Worm (Caenorhabditis elegans): ENCODE data around the gene tsct-1.
A peak's percentile ranks its signal among the peaks of the same experiment; 100 is the strongest.

Gene tsct-1

ce11 chrX:12393786-12394308 is 40.0 kb upstream of the tsct-1 start, which contains the start of gene F17E5.2 (continued):
- TF ChIP-seq ztf-4 (tag; optimal IDR thresholded peaks at IDR 0.05) (peak; percentile 87), unc-55 (GFP tag; optimal IDR thresholded peaks at IDR 0.05) (peak; percentile 96)

- no peak for TF ChIP-seq sma-3 (GFP tag; optimal IDR thresholded peaks at IDR 0.05)
- no peak for TF ChIP-seq lin-39 (tag; optimal IDR thresholded peaks at IDR 0.05)
- TF ChIP-seq lin-13 (GFP tag; optimal IDR thresholded peaks at IDR 0.05): no peak
- TF ChIP-seq C34F6.9 (tag; optimal IDR thresholded peaks at IDR 0.05): peak; percentile 18
- TF ChIP-seq mab-5 (tag; optimal IDR thresholded peaks at IDR 0.05): peak; percentile 67
- TF ChIP-seq ztf-4 (tag; optimal IDR thresholded peaks at IDR 0.05): no peak
- peak in 1 of 2 experiments; percentile 9 for TF ChIP-seq lsy-2 (tag; optimal IDR thresholded peaks at IDR 0.05)
- no peak for TF ChIP-seq ceh-16 (tag; optimal IDR thresholded peaks at IDR 0.05)
- peak; percentile 39 for TF ChIP-seq zag-1 (tag; optimal IDR thresholded peaks at IDR 0.05)
- TF ChIP-seq Y55F3AM.14 (GFP tag; optimal IDR thresholded peaks at IDR 0.05): peak; percentile 27
Observed at ce11 chrX:12404729-12405128, 29.2 kb upstream of the tsct-1 start.

- TF ChIP-seq blmp-1 (tag; optimal IDR thresholded peaks at IDR 0.05; ENCODE audit: insufficient read depth) (no peak), ztf-1 (GFP tag; conservative IDR thresholded peaks at IDR 0.05) (no peak), nhr-129 (tag; optimal IDR thresholded peaks at IDR 0.05) (no peak), sma-9 (GFP tag; optimal IDR thresholded peaks at IDR 0.05) (no peak), sma-9 (tag; optimal IDR thresholded peaks at IDR 0.05) (no peak), nhr-10 (tag; optimal IDR thresholded peaks at IDR 0.05) (no peak), snpc-4 (tag; optimal IDR thresholded peaks at IDR 0.05) (no peak), mab-5 (tag; optimal IDR thresholded peaks at IDR 0.05) (no peak), ceh-16 (tag; optimal IDR thresholded peaks at IDR 0.05) (no peak), lin-39 (tag; optimal IDR thresholded peaks at IDR 0.05) (no peak), dmd-4 (tag; optimal IDR thresholded peaks at IDR 0.05) (no peak), elt-1 (tag; optimal IDR thresholded peaks at IDR 0.05) (no peak), sem-4 (tag; optimal IDR thresholded peaks at IDR 0.05) (no peak), ceh-82 (tag; optimal IDR thresholded peaks at IDR 0.05) (no peak), F13H6.1 (tag; optimal IDR thresholded peaks at IDR 0.05) (no peak), unc-39 (tag; optimal IDR thresholded peaks at IDR 0.05) (no peak), nhr-11 (tag; optimal IDR thresholded peaks at IDR 0.05) (no peak), nhr-77 (tag; optimal IDR thresholded peaks at IDR 0.05) (no peak), nhr-23 (tag; optimal IDR thresholded peaks at IDR 0.05) (no peak), nhr-6 (tag; optimal IDR thresholded peaks at IDR 0.05) (no peak)
Observed at ce11 chrX:12406037-12406436, 27.9 kb upstream of the tsct-1 start.

ce11 chrX:12406592-12406991 is 27.3 kb upstream of the tsct-1 start:
- no peak for TF ChIP-seq R02D3.7 (tag; optimal IDR thresholded peaks at IDR 0.05)
- TF ChIP-seq ztf-11 (tag; optimal IDR thresholded peaks at IDR 0.05): no peak
- no peak for TF ChIP-seq mbf-1 (tag; optimal IDR thresholded peaks at IDR 0.05)
- TF ChIP-seq ama-1 (optimal IDR thresholded peaks at IDR 0.05): no peak
- TF ChIP-seq snpc-4 (tag; optimal IDR thresholded peaks at IDR 0.05): no peak
- no peak for TF ChIP-seq ZK546.5 (tag; optimal IDR thresholded peaks at IDR 0.05)
- no peak for TF ChIP-seq ceh-16 (tag; optimal IDR thresholded peaks at IDR 0.05)
- TF ChIP-seq nhr-77 (tag; optimal IDR thresholded peaks at IDR 0.05): no peak
- no peak for TF ChIP-seq nhr-10 (tag; optimal IDR thresholded peaks at IDR 0.05)
- no peak for TF ChIP-seq skn-1 (tag; optimal IDR thresholded peaks at IDR 0.05)
- no peak for TF ChIP-seq mdl-1 (tag; optimal IDR thresholded peaks at IDR 0.05)
- no peak for TF ChIP-seq aly-2 (tag; optimal IDR thresholded peaks at IDR 0.05)
- TF ChIP-seq egl-27 (tag; optimal IDR thresholded peaks at IDR 0.05): no peak

- peak; percentile 41 for TF ChIP-seq F13H6.1 (tag; optimal IDR thresholded peaks at IDR 0.05)
- TF ChIP-seq lsy-2 (tag; optimal IDR thresholded peaks at IDR 0.05): no peak
Observed at ce11 chrX:12407297-12407696, 26.6 kb upstream of the tsct-1 start.
